Worm (Caenorhabditis elegans) whole organism, late embryonic: ENCODE data around the gene lips-11.

Experiments used
- K09A11.1 ChIP-seq: sonication (generic microtip); optimal IDR thresholded peaks from 2 replicates; lab custom pipeline; 2017; ENCODE audit warnings: antibody characterized with exemption, mild to moderate bottlenecking, missing genetic modification characterization, missing compliant biosample characterization; ENCODE audit not compliant: insufficient read depth
- T23F11.4 ChIP-seq: fragments of 200-800 bp; sonication (Bioruptor generic); optimal IDR thresholded peaks from 2 replicates; lab custom pipeline; 2018; ENCODE audit warnings: mild to moderate bottlenecking, missing genetic modification characterization, missing compliant biosample characterization
- Y22D7AL.16 ChIP-seq: sonication (generic microtip); optimal IDR thresholded peaks from 2 replicates; lab custom pipeline; 2016; ENCODE audit warnings: missing genetic modification characterization, missing compliant biosample characterization
- ama-1 ChIP-seq: fragments of 150-350 bp; optimal IDR thresholded peaks from 2 replicates; lab custom pipeline; 2014
- ceh-14 ChIP-seq: sonication (generic microtip); optimal IDR thresholded peaks from 2 replicates; lab custom pipeline; 2016; ENCODE audit warnings: missing genotype, missing genetic modification characterization, missing compliant biosample characterization
- ceh-19 ChIP-seq: fragments of 200-800 bp; sonication (Bioruptor generic); optimal IDR thresholded peaks from 2 replicates; lab custom pipeline; 2018; ENCODE audit warnings: mild to moderate bottlenecking, missing genetic modification characterization, missing compliant biosample characterization
- ceh-2 ChIP-seq: sonication (generic microtip); optimal IDR thresholded peaks from 2 replicates; lab custom pipeline; 2016; ENCODE audit warnings: missing genotype, missing genetic modification characterization, missing compliant biosample characterization
- ceh-22 ChIP-seq: sonication (generic microtip); optimal IDR thresholded peaks from 2 replicates; lab custom pipeline; 2017; ENCODE audit warnings: missing biosample characterization, missing genetic modification characterization
- ceh-24 ChIP-seq: sonication (generic microtip); optimal IDR thresholded peaks from 2 replicates; lab custom pipeline; 2016; ENCODE audit warnings: mild to moderate bottlenecking, missing genetic modification characterization, missing compliant biosample characterization
- ceh-30 ChIP-seq: fragments of 150-350 bp; optimal IDR thresholded peaks from 2 replicates; lab custom pipeline; 2014; ENCODE audit warnings: missing biosample characterization, missing genetic modification characterization
- ceh-45 ChIP-seq: fragments of 200-800 bp; sonication (Bioruptor generic); IDR thresholded peaks from 2 replicates; pipeline ENCODE4 v1.3.6; 2022; ENCODE audit warnings: missing genetic modification reagents, missing genetic modification characterization, missing compliant biosample characterization
- ceh-48 ChIP-seq: sonication (generic microtip); optimal IDR thresholded peaks from 2 replicates; lab custom pipeline; 2016; ENCODE audit warnings: missing genetic modification characterization, inconsistent platforms, missing compliant biosample characterization
- ceh-6 ChIP-seq: fragments of 200-800 bp; sonication (Bioruptor generic); optimal IDR thresholded peaks from 2 replicates; lab custom pipeline; 2018; ENCODE audit warnings: mild to moderate bottlenecking, missing genetic modification characterization, missing compliant biosample characterization
- dve-1 ChIP-seq: sonication (generic microtip); optimal IDR thresholded peaks from 2 replicates; lab custom pipeline; 2017; ENCODE audit warnings: antibody characterized with exemption, mild to moderate bottlenecking, missing genetic modification characterization, missing compliant biosample characterization
- fkh-6 ChIP-seq: sonication (generic microtip); optimal IDR thresholded peaks from 2 replicates; lab custom pipeline; 2016; ENCODE audit warnings: missing genetic modification characterization, missing compliant biosample characterization
- gmeb-2 ChIP-seq: sonication (generic microtip); optimal IDR thresholded peaks from 2 replicates; lab custom pipeline; 2016; ENCODE audit warnings: missing genetic modification characterization, inconsistent platforms, missing compliant biosample characterization
- hlh-15 ChIP-seq: sonication (generic microtip); optimal IDR thresholded peaks from 2 replicates; lab custom pipeline; 2016; ENCODE audit warnings: missing genetic modification characterization, missing compliant biosample characterization
- hlh-6 ChIP-seq: sonication (generic microtip); optimal IDR thresholded peaks from 2 replicates; lab custom pipeline; 2016; ENCODE audit warnings: missing genotype, missing genetic modification characterization, missing compliant biosample characterization
- lin-11 ChIP-seq: fragments of 200-800 bp; sonication (Bioruptor generic); optimal IDR thresholded peaks from 2 replicates; lab custom pipeline; 2018; ENCODE audit warnings: mild to moderate bottlenecking, missing genetic modification characterization, missing compliant biosample characterization
- nfya-1 ChIP-seq: sonication (generic microtip); optimal IDR thresholded peaks from 2 replicates; lab custom pipeline; 2017; ENCODE audit warnings: missing genetic modification characterization, mild to moderate bottlenecking, missing compliant biosample characterization, antibody characterized with exemption, moderate library complexity
- nhr-11 ChIP-seq: fragments of 150-350 bp; optimal IDR thresholded peaks from 2 replicates; lab custom pipeline; 2014; ENCODE audit warnings: missing biosample characterization, missing genetic modification characterization
- nhr-232 ChIP-seq: sonication (generic microtip); optimal IDR thresholded peaks from 2 replicates; lab custom pipeline; 2016; ENCODE audit warnings: missing genetic modification characterization, missing compliant biosample characterization
- npax-4 ChIP-seq: sonication (generic microtip); optimal IDR thresholded peaks from 2 replicates; lab custom pipeline; 2016; ENCODE audit warnings: missing genetic modification characterization, missing compliant biosample characterization
- pag-3 ChIP-seq: sonication (generic microtip); optimal IDR thresholded peaks from 2 replicates; lab custom pipeline; 2016; ENCODE audit warnings: missing compliant biosample characterization, missing genetic modification characterization, borderline replicate concordance
- pax-1 ChIP-seq: fragments of 150-350 bp; optimal IDR thresholded peaks from 2 replicates; lab custom pipeline; 2014; ENCODE audit warnings: missing biosample characterization, missing genetic modification characterization
- pha-4 ChIP-seq: fragments of 150-350 bp; optimal IDR thresholded peaks from 2 replicates; lab custom pipeline; 2018; ENCODE audit warnings: missing biosample characterization, missing genetic modification reagents, missing genetic modification characterization
- pqm-1 ChIP-seq: sonication (generic microtip); optimal IDR thresholded peaks from 2 replicates; lab custom pipeline; 2016; ENCODE audit warnings: missing genetic modification characterization, missing compliant biosample characterization
- rnt-1 ChIP-seq: sonication (generic microtip); optimal IDR thresholded peaks from 2 replicates; lab custom pipeline; 2016; ENCODE audit warnings: missing genetic modification characterization, missing compliant biosample characterization
- sox-2 ChIP-seq: fragments of 200-800 bp; sonication (Bioruptor generic); IDR thresholded peaks from 2 replicates; pipeline ENCODE4 v1.3.6; 2022; ENCODE audit warnings: missing genetic modification reagents, missing genetic modification characterization, missing compliant biosample characterization
- syd-9 ChIP-seq: sonication (generic microtip); optimal IDR thresholded peaks from 2 replicates; lab custom pipeline; 2016; ENCODE audit warnings: mild to moderate bottlenecking, missing genetic modification characterization, moderate library complexity, missing compliant biosample characterization
- tbx-7 ChIP-seq: sonication (generic microtip); optimal IDR thresholded peaks from 2 replicates; lab custom pipeline; 2016; ENCODE audit warnings: missing genotype, missing genetic modification characterization, missing compliant biosample characterization
- ttx-3 ChIP-seq: sonication (generic microtip); optimal IDR thresholded peaks from 2 replicates; lab custom pipeline; 2016; ENCODE audit warnings: missing genetic modification reagents, missing genetic modification characterization, missing compliant biosample characterization
- unc-55 ChIP-seq: sonication (generic microtip); optimal IDR thresholded peaks from 2 replicates; lab custom pipeline; 2017; ENCODE audit warnings: missing biosample characterization, missing genetic modification reagents, missing genetic modification characterization

lips-11 gene

DNA sequence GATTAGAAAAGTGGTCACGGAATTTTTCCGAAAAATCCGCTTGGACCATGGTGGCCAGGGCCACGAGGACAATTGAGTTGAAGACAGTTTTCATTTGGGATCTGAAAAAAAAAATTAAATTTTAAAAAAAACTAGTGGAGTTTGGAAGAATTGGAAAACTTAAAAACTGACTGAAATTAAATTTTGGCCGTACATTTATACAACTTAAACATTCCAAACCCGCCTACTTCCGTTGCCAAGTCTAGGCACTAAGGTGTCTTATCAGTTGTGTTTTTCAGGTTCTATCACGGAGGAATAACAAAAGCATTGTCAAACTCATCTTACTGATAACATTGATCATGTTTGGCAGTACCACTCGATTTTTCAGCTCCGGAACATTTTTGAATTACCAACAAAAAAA lies 3.3 kb upstream of the lips-11 start, which contains the start of gene lips-12:
TSS of gene lips-12 (minus strand) at position 101 of the 400 bp plus-strand sequence.
- TF ChIP-seq pha-4 (tag; lab: Kevin White, UChicago) (no peak), ceh-30 (tag; lab: Kevin White, UChicago) (no peak), ama-1 (lab: Kevin White, UChicago) (no peak), sox-2 (GFP tag; lab: Robert Waterston, UW) (no peak), ceh-45 (no peak), fkh-6 (tag; lab: Kevin White, UChicago) (no peak), rnt-1 (tag; lab: Kevin White, UChicago) (no peak), Y22D7AL.16 (tag; lab: Kevin White, UChicago) (no peak), hlh-6 (tag; lab: Kevin White, UChicago) (no peak), pqm-1 (tag; lab: Kevin White, UChicago) (no peak), ceh-14 (tag; lab: Kevin White, UChicago) (no peak), ceh-24 (tag; lab: Kevin White, UChicago) (no peak), ttx-3 (tag; lab: Kevin White, UChicago) (no peak), dve-1 (tag; lab: Kevin White, UChicago) (no peak), hlh-15 (tag; lab: Kevin White, UChicago) (no peak), ceh-2 (tag; lab: Kevin White, UChicago) (no peak), ceh-22 (no peak), pag-3 (tag; lab: Kevin White, UChicago) (no peak), unc-55 (GFP tag; lab: Kevin White, UChicago) (no peak), nhr-11 (no peak)

DNA sequence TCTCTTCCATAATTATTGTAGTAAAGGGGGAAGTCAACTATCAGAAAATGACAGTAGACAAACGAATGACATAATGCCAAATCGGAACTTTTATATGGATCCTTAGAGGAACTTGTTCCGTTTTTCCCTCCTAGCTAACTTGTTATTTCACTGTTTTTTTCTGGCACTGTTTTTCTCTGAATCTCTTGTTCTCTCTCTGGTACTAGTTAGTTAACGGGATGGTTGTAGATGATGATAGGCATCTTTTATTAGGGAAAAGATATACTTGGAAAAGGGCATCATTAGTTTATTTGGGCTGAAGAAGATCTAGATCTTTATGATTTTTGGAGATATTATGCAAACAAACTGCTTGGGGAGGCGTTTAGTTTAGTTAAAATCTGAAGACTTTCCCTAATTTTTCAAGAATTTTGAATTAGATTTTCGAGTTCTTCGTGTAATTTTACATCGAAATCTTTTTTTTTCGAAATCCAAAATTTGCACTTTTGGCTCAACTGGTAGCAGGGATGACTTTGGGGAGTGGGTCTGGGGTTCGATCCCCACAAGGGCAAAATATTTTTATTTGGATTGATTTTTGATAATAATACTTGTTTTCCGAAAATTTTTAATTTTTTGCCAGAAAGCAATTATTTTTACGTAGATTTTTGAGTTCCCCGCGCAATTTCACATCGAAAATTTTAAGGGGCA lies 3.7 kb downstream of the lips-11 start, which contains the start of gene col-40:
TSS of gene col-40 (minus strand) at position 51 of the 684 bp plus-strand sequence.
- TF ChIP-seq pax-1 (tag; lab: Kevin White, UChicago) (no peak), K09A11.1 (tag; lab: Kevin White, UChicago) (no peak), sox-2 (GFP tag; lab: Robert Waterston, UW) (no peak), lin-11 (no peak), T23F11.4 (GFP tag; lab: Kevin White, UChicago) (no peak), tbx-7 (no peak), ceh-6 (no peak)

DNA sequence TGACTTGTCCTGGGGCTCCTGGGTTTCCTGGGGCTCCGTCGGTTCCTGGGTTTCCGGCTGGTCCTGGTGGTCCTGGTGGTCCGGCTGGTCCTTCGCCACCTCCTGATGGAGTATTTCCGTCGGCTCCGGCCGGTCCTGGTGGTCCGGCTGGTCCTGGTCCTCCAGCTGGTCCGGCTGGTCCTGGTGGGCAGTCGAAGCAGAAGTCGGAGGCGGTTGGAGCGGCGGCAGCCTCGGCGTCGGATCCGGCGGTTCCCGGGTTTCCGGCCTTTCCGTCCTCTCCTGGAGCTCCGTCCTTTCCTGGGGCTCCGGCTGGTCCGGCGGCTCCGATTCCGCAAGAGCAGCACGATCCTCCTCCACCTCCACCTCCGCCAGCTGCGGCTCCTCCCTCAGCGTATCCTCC lies 5.5 kb downstream of the lips-11 start:
- peak; percentile 38 for TF ChIP-seq syd-9 (tag; lab: Kevin White, UChicago)
- TF ChIP-seq pha-4 (tag; lab: Kevin White, UChicago): no peak
- TF ChIP-seq hlh-6 (tag; lab: Kevin White, UChicago): peak; percentile 38
- no peak for TF ChIP-seq nhr-232 (tag; lab: Kevin White, UChicago)
- no peak for TF ChIP-seq pqm-1 (tag; lab: Kevin White, UChicago)

DNA sequence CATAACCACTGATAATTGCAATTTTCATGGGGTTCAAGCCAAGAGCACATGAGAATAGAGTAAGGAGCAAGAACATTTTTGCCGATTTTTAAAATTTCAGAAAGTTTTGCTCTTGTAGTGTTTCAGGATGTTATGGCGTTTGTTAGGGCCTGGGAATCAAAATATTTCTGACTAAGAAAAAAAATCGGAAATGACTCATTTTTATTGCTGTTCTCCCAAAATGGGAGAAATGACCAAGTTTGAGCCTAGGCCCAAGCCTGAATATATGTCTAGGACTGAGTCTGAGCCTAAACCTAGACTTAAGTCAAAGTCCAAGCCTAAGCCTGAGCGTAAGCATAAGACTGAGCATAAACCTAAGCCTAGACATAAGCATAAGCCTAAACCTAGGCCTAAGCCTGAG lies 6.4 kb downstream of the lips-11 start, which contains the start of gene T13B5.9:
TSS of gene T13B5.9 (minus strand) at position 101 of the 400 bp plus-strand sequence.
- no peak for TF ChIP-seq npax-4
- no peak for TF ChIP-seq hlh-15 (tag; lab: Kevin White, UChicago)
- no peak for TF ChIP-seq ceh-48 (tag; lab: Kevin White, UChicago)
- TF ChIP-seq ceh-19: no peak
- TF ChIP-seq gmeb-2 (tag; lab: Kevin White, UChicago): no peak
- TF ChIP-seq nhr-11: no peak
- TF ChIP-seq nfya-1 (tag; lab: Kevin White, UChicago): no peak
- TF ChIP-seq nhr-232 (tag; lab: Kevin White, UChicago): no peak
